Worm (Caenorhabditis elegans): ENCODE data around the gene F59E11.2.

ce11 chrV:8994801-8995200 is 6.5 kb upstream of the F59E11.2 start, which contains the start of gene F59E11.5:
- no peak for TF ChIP-seq lir-1 (GFP tag; conservative IDR thresholded peaks at IDR 0.05)
- TF ChIP-seq ama-1 (optimal IDR thresholded peaks at IDR 0.05), result no peak
- TF ChIP-seq ama-1 (GFP tag; optimal IDR thresholded peaks at IDR 0.05), result no peak
- TF ChIP-seq snpc-4 (GFP tag; optimal IDR thresholded peaks at IDR 0.05), result no peak
- TF ChIP-seq snpc-4 (tag; optimal IDR thresholded peaks at IDR 0.05), result no peak
- TF ChIP-seq let-526 (GFP tag; IDR thresholded peaks at IDR 0.05), result no peak
- TF ChIP-seq unc-62 (GFP tag; optimal IDR thresholded peaks at IDR 0.05), result no peak
- no peak for TF ChIP-seq lin-40 (tag; optimal IDR thresholded peaks at IDR 0.05)
- TF ChIP-seq dpl-1 (GFP tag; optimal IDR thresholded peaks at IDR 0.05), result no peak
- no peak for TF ChIP-seq ztf-25 (GFP tag; IDR thresholded peaks at IDR 0.05)
- TF ChIP-seq F49E8.2 (tag; optimal IDR thresholded peaks at IDR 0.05; ENCODE audit: insufficient read depth), result no peak
- no peak for TF ChIP-seq C17E4.6 (GFP tag; IDR thresholded peaks at IDR 0.05)
- TF ChIP-seq rcor-1 (GFP tag; IDR thresholded peaks at IDR 0.05), result no peak
- TF ChIP-seq pha-4 (tag; optimal IDR thresholded peaks at IDR 0.05), result no peak
- no peak for TF ChIP-seq sea-2 (GFP tag; IDR thresholded peaks at IDR 0.05)

All from whole organism, young adult.